Worm (Caenorhabditis elegans): ENCODE measurements around the gene phyh-1.

ce11 chrIV:17268628-17269027, 9.4 kb upstream of the phyh-1 start:
- no peak for TF ChIP-seq flt-1 (GFP tag; IDR thresholded peaks at IDR 0.05)
- no peak for TF ChIP-seq T22C8.4 (GFP tag; IDR thresholded peaks at IDR 0.05)
- TF ChIP-seq ztf-23 (GFP tag; IDR thresholded peaks at IDR 0.05): 0 out of 2 replicates have a peak, but pooled peaks have one; percentile 61
- TF ChIP-seq klf-2 (GFP tag; conservative IDR thresholded peaks at IDR 0.05): no peak
- no peak for TF ChIP-seq med-1 (GFP tag; optimal IDR thresholded peaks at IDR 0.05; ENCODE audit: insufficient read depth)
- TF ChIP-seq ztf-29 (GFP tag; IDR thresholded peaks at IDR 0.05): no peak
- no peak for TF ChIP-seq tab-1 (GFP tag; IDR thresholded peaks at IDR 0.05)
